Worm (Caenorhabditis elegans) whole organism, L4 larva: ENCODE measurements around the gene nlp-69.

Source experiments
- F26F4.8 ChIP-seq: fragments of 200-800 bp; sonication (Bioruptor generic); conservative IDR thresholded peaks from 2 replicates; pipeline ENCODE4 v1.3.6; 2022; ENCODE audit warnings: missing genetic modification characterization, missing compliant biosample characterization
- ceh-82 ChIP-seq: sonication (generic microtip); optimal IDR thresholded peaks from 2 replicates; lab custom pipeline; 2017; ENCODE audit warnings: missing biosample characterization, missing genetic modification characterization
- ces-1 ChIP-seq: fragments of 150-350 bp; sonication (generic microtip); optimal IDR thresholded peaks from 4 replicates; lab custom pipeline; 2014; ENCODE audit warnings: missing biosample characterization, missing genetic modification reagents, missing genetic modification characterization
- jun-1 ChIP-seq: fragments of 150-350 bp; optimal IDR thresholded peaks from 2 replicates; lab custom pipeline; 2014; ENCODE audit warnings: missing biosample characterization, missing genetic modification reagents, missing genetic modification characterization
- lir-3 ChIP-seq: sonication (generic microtip); optimal IDR thresholded peaks from 2 replicates; lab custom pipeline; 2016; ENCODE audit warnings: mild to moderate bottlenecking, missing genetic modification characterization, missing compliant biosample characterization
- mdl-1 ChIP-seq, 2 experiments: fragments of 150-350 bp in 1 of 2; sonication (generic microtip) in 1 of 2; optimal IDR thresholded peaks; 2 replicates each; lab custom pipeline; 2014 to 2017; ENCODE audit warnings: missing biosample characterization in 2 of 2, missing genetic modification characterization in 2 of 2
- nhr-11 ChIP-seq: fragments of 150-350 bp; optimal IDR thresholded peaks from 2 replicates; lab custom pipeline; 2014; ENCODE audit warnings: missing biosample characterization, missing genetic modification characterization
- nhr-111 ChIP-seq: fragments of 200-800 bp; sonication (Bioruptor generic); optimal IDR thresholded peaks from 2 replicates; lab custom pipeline; 2018; ENCODE audit warnings: mild to moderate bottlenecking, missing genetic modification characterization, missing compliant biosample characterization
- nhr-25 ChIP-seq: sonication (generic microtip); optimal IDR thresholded peaks from 2 replicates; lab custom pipeline; 2017; ENCODE audit warnings: missing genetic modification characterization, mild to moderate bottlenecking, missing compliant biosample characterization, antibody characterized with exemption, moderate library complexity, borderline replicate concordance; ENCODE audit not compliant: insufficient read depth
- rbr-2 ChIP-seq: sonication (generic microtip); optimal IDR thresholded peaks from 2 replicates; lab custom pipeline; 2016; ENCODE audit warnings: missing genotype, missing genetic modification characterization, missing compliant biosample characterization
- ztf-11 ChIP-seq: fragments of 150-350 bp; optimal IDR thresholded peaks from 2 replicates; lab custom pipeline; 2014; ENCODE audit warnings: missing biosample characterization, missing genetic modification characterization

DNA sequence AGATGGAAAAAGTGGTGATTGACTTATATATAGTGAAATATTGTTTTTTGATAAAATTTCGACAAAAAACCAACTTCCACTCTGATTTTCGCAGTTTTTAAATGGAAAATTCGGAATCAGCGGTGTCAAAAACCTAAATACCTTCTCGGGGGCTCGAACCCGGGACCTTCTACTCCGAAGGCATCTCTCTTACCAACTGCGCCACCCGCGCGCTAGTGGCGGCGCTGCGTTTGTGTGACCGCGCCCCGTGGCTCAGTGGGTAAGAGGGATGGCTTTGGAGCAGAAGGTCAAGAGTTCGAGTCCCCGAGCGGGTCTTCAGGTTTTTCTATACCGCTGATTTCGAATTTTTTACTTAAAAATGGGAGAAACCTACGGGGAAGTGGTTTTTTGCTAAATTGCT lies 30.3 kb upstream of the nlp-69 start:
- TF ChIP-seq ceh-82 (tag; lab: Kevin White, UChicago) (no peak), F26F4.8 (GFP tag; lab: Robert Waterston, UW) (no peak), jun-1 (no peak), rbr-2 (no peak), nhr-25 (tag; lab: Kevin White, UChicago) (no peak), ces-1 (no peak), nhr-111 (no peak), ztf-11 (tag; lab: Kevin White, UChicago) (no peak), mdl-1 (tag; optimal IDR thresholded peaks at IDR 0.05; lab: Kevin White, UChicago) (no peak), nhr-11 (tag; lab: Kevin White, UChicago) (no peak), lir-3 (tag; lab: Kevin White, UChicago) (no peak)
